Fruit fly (Drosophila melanogaster) whole organism, embryonic: Measurements from ENCODE around the gene CG6785.

Experiments
- CG11723 ChIP-seq: fragments of 200-800 bp; sonication (Bioruptor generic); optimal IDR thresholded peaks from 2 replicates; lab custom pipeline; 2017; ENCODE audit warnings: missing biosample characterization, mild to moderate bottlenecking, missing genetic modification characterization
- CG14014 ChIP-seq: fragments of 200-800 bp; sonication (Bioruptor generic); IDR thresholded peaks from 2 replicates; pipeline ENCODE4 v1.3.6; 2022; ENCODE audit warnings: missing biosample characterization, missing genetic modification characterization
- CG15269 ChIP-seq: fragments of 200-800 bp; sonication (Bioruptor generic); optimal IDR thresholded peaks from 2 replicates; lab custom pipeline; 2018; ENCODE audit warnings: missing biosample characterization, mild to moderate bottlenecking, missing genetic modification characterization, moderate library complexity
- CG15514 ChIP-seq: fragments of 200-800 bp; sonication (Bioruptor generic); optimal IDR thresholded peaks from 3 replicates; lab custom pipeline; 2017; ENCODE audit warnings: missing biosample characterization, missing genetic modification characterization, mild to moderate bottlenecking, moderate library complexity, missing genetic modification reagents
- CG1602 ChIP-seq: fragments of 200-800 bp; sonication (Bioruptor generic); optimal IDR thresholded peaks from 3 replicates; lab custom pipeline; 2016; ENCODE audit warnings: missing biosample characterization, missing genetic modification characterization
- CG16813 ChIP-seq: fragments of 200-800 bp; sonication (Bioruptor generic); IDR thresholded peaks from 3 replicates; pipeline ENCODE4 v1.3.6; 2022; ENCODE audit warnings: missing biosample characterization, missing genetic modification characterization; ENCODE audit not compliant: partially characterized antibody
- CG18011 ChIP-seq: fragments of 200-800 bp; sonication (Bioruptor generic); optimal IDR thresholded peaks from 2 replicates; lab custom pipeline; 2017; ENCODE audit warnings: missing biosample characterization, missing genetic modification characterization, mild to moderate bottlenecking, moderate library complexity, missing genotype
- CG18619 ChIP-seq: fragments of 200-800 bp; sonication (Bioruptor generic); optimal IDR thresholded peaks from 3 replicates; lab custom pipeline; 2017; ENCODE audit warnings: missing biosample characterization, mild to moderate bottlenecking, missing genetic modification characterization
- CG2129 ChIP-seq: fragments of 200-800 bp; sonication (Bioruptor generic); IDR thresholded peaks from 2 replicates; pipeline ENCODE4 v1.3.6; 2022; ENCODE audit warnings: missing biosample characterization, missing genetic modification characterization; ENCODE audit not compliant: partially characterized antibody
- CG30020 ChIP-seq: fragments of 200-800 bp; optimal IDR thresholded peaks from 2 replicates; lab custom pipeline; 2019; ENCODE audit warnings: missing biosample characterization, mild to moderate bottlenecking, missing genetic modification characterization, moderate library complexity
- CG34422 ChIP-seq: fragments of 200-800 bp; sonication (Bioruptor generic); IDR thresholded peaks from 3 replicates; pipeline ENCODE4 v1.3.6; 2022; ENCODE audit warnings: missing biosample characterization, missing genetic modification characterization
- CG4282 ChIP-seq: fragments of 200-800 bp; sonication (Bioruptor generic); optimal IDR thresholded peaks from 2 replicates; lab custom pipeline; 2016; ENCODE audit warnings: missing biosample characterization, missing genetic modification characterization
- CG5180 ChIP-seq: fragments of 200-800 bp; sonication (Bioruptor generic); optimal IDR thresholded peaks from 3 replicates; lab custom pipeline; 2017; ENCODE audit warnings: missing biosample characterization, missing genetic modification characterization, mild to moderate bottlenecking, moderate library complexity, missing genetic modification reagents
- CG5245 ChIP-seq: fragments of 200-800 bp; sonication (Bioruptor generic); optimal IDR thresholded peaks from 3 replicates; lab custom pipeline; 2016; ENCODE audit warnings: missing biosample characterization, missing genetic modification characterization
- CG6254 ChIP-seq: fragments of 200-800 bp; sonication (Bioruptor generic); optimal IDR thresholded peaks from 3 replicates; lab custom pipeline; 2017; ENCODE audit warnings: mild to moderate bottlenecking, missing biosample characterization, missing genetic modification reagents, missing genetic modification characterization
- CG6791 ChIP-seq: fragments of 200-800 bp; sonication (Bioruptor generic); IDR thresholded peaks from 3 replicates; pipeline ENCODE4 v1.3.6; 2022; ENCODE audit warnings: missing biosample characterization, missing genetic modification characterization; ENCODE audit not compliant: partially characterized antibody
- CG7786 ChIP-seq: fragments of 200-800 bp; sonication (Bioruptor generic); optimal IDR thresholded peaks from 2 replicates; lab custom pipeline; 2016; ENCODE audit warnings: missing biosample characterization, missing genetic modification characterization
- CG8290 ChIP-seq, 3 experiments: fragments of 200-800 bp; sonication (Bioruptor generic); optimal IDR thresholded peaks; 2 replicates each; lab custom pipeline; 2016 to 2019; ENCODE audit warnings: missing biosample characterization in 3 of 3, missing genetic modification characterization in 3 of 3, mild to moderate bottlenecking in 2 of 3, moderate library complexity in 1 of 3
- CG9932 ChIP-seq: fragments of 200-800 bp; sonication (Bioruptor generic); IDR thresholded peaks from 2 replicates; pipeline ENCODE4 v1.3.6; 2022; ENCODE audit warnings: missing biosample characterization, missing genetic modification characterization
- Chrac-16 ChIP-seq: fragments of 200-800 bp; sonication (Bioruptor generic); optimal IDR thresholded peaks from 3 replicates; lab custom pipeline; 2016; ENCODE audit warnings: missing biosample characterization, missing genetic modification characterization
- Deaf1 ChIP-seq: fragments of 200-800 bp; optimal IDR thresholded peaks from 3 replicates; lab custom pipeline; 2019; ENCODE audit warnings: missing biosample characterization, mild to moderate bottlenecking, missing genetic modification characterization, moderate library complexity
- HLHmδ ChIP-seq: fragments of 200-800 bp; sonication (Bioruptor generic); optimal IDR thresholded peaks from 2 replicates; lab custom pipeline; 2018; ENCODE audit warnings: missing biosample characterization, mild to moderate bottlenecking, missing genetic modification characterization, moderate library complexity
- HmgZ ChIP-seq: fragments of 200-800 bp; sonication (Bioruptor generic); optimal IDR thresholded peaks from 2 replicates; lab custom pipeline; 2018; ENCODE audit warnings: missing biosample characterization, mild to moderate bottlenecking, missing genetic modification characterization
- Hsf ChIP-seq: fragments of 200-800 bp; sonication (Bioruptor generic); optimal IDR thresholded peaks from 3 replicates; lab custom pipeline; 2016; ENCODE audit warnings: missing biosample characterization, missing genetic modification characterization
- Med ChIP-seq: fragments of 200-800 bp; sonication (Bioruptor generic); peaks from one replicate; lab custom pipeline; 2016; ENCODE audit warnings: missing biosample characterization, missing genetic modification characterization, mild to moderate bottlenecking, inconsistent platforms, moderate library complexity
- Myb ChIP-seq: fragments of 200-800 bp; sonication (Bioruptor generic); optimal IDR thresholded peaks from 2 replicates; lab custom pipeline; 2016; ENCODE audit warnings: missing biosample characterization, missing genetic modification characterization
- NC2β ChIP-seq: fragments of 200-800 bp; sonication (Bioruptor generic); optimal IDR thresholded peaks from 2 replicates; lab custom pipeline; 2016; ENCODE audit warnings: missing biosample characterization, missing genetic modification characterization
- Six4 ChIP-seq: fragments of 200-800 bp; sonication (Bioruptor generic); optimal IDR thresholded peaks from 2 replicates; lab custom pipeline; 2016; ENCODE audit warnings: missing biosample characterization, missing genetic modification characterization
- ac ChIP-seq: fragments of 200-800 bp; sonication (Bioruptor generic); optimal IDR thresholded peaks from 3 replicates; lab custom pipeline; 2017; ENCODE audit warnings: missing biosample characterization, mild to moderate bottlenecking, missing genetic modification characterization
- ara ChIP-seq: fragments of 200-800 bp; sonication (Bioruptor generic); IDR thresholded peaks from 2 replicates; pipeline ENCODE4 v1.3.6; 2022; ENCODE audit warnings: missing biosample characterization, missing genetic modification characterization
- br ChIP-seq: fragments of >200 bp; optimal IDR thresholded peaks from 2 replicates; lab custom pipeline; 2017
- btn ChIP-seq: fragments of 200-800 bp; sonication (Bioruptor generic); optimal IDR thresholded peaks from 2 replicates; lab custom pipeline; 2016; ENCODE audit warnings: missing biosample characterization, missing genetic modification characterization
- dimm ChIP-seq: fragments of 200-800 bp; sonication (Bioruptor generic); IDR thresholded peaks from 2 replicates; pipeline ENCODE4 v1.3.6; 2022; ENCODE audit warnings: missing biosample characterization, missing genetic modification characterization
- fru ChIP-seq: fragments of >200 bp; optimal IDR thresholded peaks from 2 replicates; lab custom pipeline; 2017
- gce ChIP-seq: fragments of 200-800 bp; sonication (Bioruptor generic); IDR thresholded peaks from 3 replicates; pipeline ENCODE4 v1.3.6; 2022; ENCODE audit warnings: missing biosample characterization, missing genetic modification characterization
- gcm2 ChIP-seq: fragments of 200-800 bp; sonication (Bioruptor generic); optimal IDR thresholded peaks from 2 replicates; lab custom pipeline; 2016; ENCODE audit warnings: missing biosample characterization, missing genetic modification characterization
- grau ChIP-seq: fragments of 200-800 bp; optimal IDR thresholded peaks from 3 replicates; lab custom pipeline; 2019; ENCODE audit warnings: missing biosample characterization, mild to moderate bottlenecking, missing genetic modification characterization, moderate library complexity
- hbn ChIP-seq: fragments of 200-800 bp; sonication (Bioruptor generic); IDR thresholded peaks from 2 replicates; pipeline ENCODE4 v1.3.6; 2022; ENCODE audit warnings: missing biosample characterization, missing genetic modification characterization; ENCODE audit not compliant: partially characterized antibody
- hkb ChIP-seq, 2 experiments: fragments of 200-800 bp in 1 of 2; fragments of >200 bp in 1 of 2; sonication (Bioruptor generic) in 1 of 2; IDR thresholded peaks in 1 of 2; optimal IDR thresholded peaks in 1 of 2; 2 replicates each; pipeline versions ENCODE4 v1.3.6 to Lab custom; 2017 to 2022; ENCODE audit warnings: missing biosample characterization in 1 of 2, missing genetic modification characterization in 1 of 2
- hth ChIP-seq: fragments of >200 bp; optimal IDR thresholded peaks from 2 replicates; lab custom pipeline; 2017; ENCODE audit warnings: inconsistent platforms
- kah ChIP-seq: fragments of 200-800 bp; sonication (Bioruptor generic); optimal IDR thresholded peaks from 2 replicates; lab custom pipeline; 2018; ENCODE audit warnings: missing biosample characterization, mild to moderate bottlenecking, missing genetic modification characterization
- klu ChIP-seq: fragments of 200-800 bp; sonication (Bioruptor generic); IDR thresholded peaks from 2 replicates; pipeline ENCODE4 v1.3.6; 2022; ENCODE audit warnings: missing biosample characterization, missing genetic modification characterization
- salm ChIP-seq: fragments of 200-800 bp; sonication (Bioruptor generic); optimal IDR thresholded peaks from 2 replicates; lab custom pipeline; 2018; ENCODE audit warnings: missing biosample characterization, mild to moderate bottlenecking, missing genetic modification characterization
- shn ChIP-seq: fragments of 200-800 bp; sonication (Bioruptor generic); optimal IDR thresholded peaks from 3 replicates; lab custom pipeline; 2016; ENCODE audit warnings: missing biosample characterization, missing genetic modification characterization
- slp2 ChIP-seq: fragments of 200-800 bp; sonication (Bioruptor generic); optimal IDR thresholded peaks from 2 replicates; lab custom pipeline; 2016; ENCODE audit warnings: missing biosample characterization, missing genetic modification characterization
- sna ChIP-seq: fragments of 200-800 bp; sonication (Bioruptor generic); IDR thresholded peaks from 2 replicates; pipeline ENCODE4 v1.3.6; 2022; ENCODE audit warnings: missing biosample characterization, missing genetic modification characterization; ENCODE audit not compliant: partially characterized antibody
- tio ChIP-seq: fragments of 200-800 bp; sonication (Bioruptor generic); optimal IDR thresholded peaks from 2 replicates; lab custom pipeline; 2017; ENCODE audit warnings: missing biosample characterization, missing genetic modification characterization, inconsistent platforms
- trem ChIP-seq: fragments of 200-800 bp; optimal IDR thresholded peaks from 3 replicates; lab custom pipeline; 2019; ENCODE audit warnings: missing biosample characterization, mild to moderate bottlenecking, missing genetic modification characterization, moderate library complexity
- tup ChIP-seq: fragments of 200-800 bp; sonication (Bioruptor generic); optimal IDR thresholded peaks from 2 replicates; lab custom pipeline; 2016; ENCODE audit warnings: missing biosample characterization, mild to moderate bottlenecking, missing genetic modification characterization, moderate library complexity
- zfh1 ChIP-seq: fragments of 200-800 bp; sonication (Bioruptor generic); IDR thresholded peaks from 3 replicates; pipeline ENCODE4 v1.3.6; 2022; ENCODE audit warnings: missing biosample characterization, missing genetic modification characterization

Gene CG6785

DNA sequence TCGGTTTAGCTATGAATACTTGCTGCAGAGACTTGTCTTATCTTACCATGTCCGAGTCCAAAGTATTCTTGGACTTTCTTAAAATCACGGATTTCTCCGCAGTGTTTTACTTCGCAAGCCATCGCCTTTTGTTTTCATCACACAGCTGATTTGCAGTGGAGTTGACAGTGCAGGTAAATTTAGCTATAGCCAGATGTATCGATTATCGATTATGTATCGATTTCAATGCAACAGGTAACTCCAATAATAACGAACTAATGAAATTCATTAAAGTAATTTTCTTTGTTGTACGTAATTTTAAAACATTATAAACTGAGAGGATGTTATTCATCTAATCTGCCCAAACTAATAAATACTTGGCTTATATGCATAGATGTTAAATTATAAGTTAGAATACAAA, 18.0 kb upstream of the CG6785 start, which contains the start of gene Rab3-GAP (continued):
- TF ChIP-seq CG6254 (GFP tag; lab: Kevin White, UChicago) (no peak), hbn (peak; percentile 63), CG7786 (no peak), NC2β (no peak), tup (GFP tag; lab: Kevin White, UChicago) (no peak), ara (GFP tag; lab: Robert Waterston, UW) (0 out of 2 replicates have a peak, but pooled peaks have one; percentile 7), sna (GFP tag; lab: Robert Waterston, UW) (peak; percentile 68; the same call in 1 of the 2 replicates), CG14014 (no peak; the same call in 1 of the 2 replicates), Six4 (GFP tag; lab: Kevin White, UChicago) (peak; percentile 5), CG11723 (GFP tag; lab: Kevin White, UChicago) (no peak), gcm2 (GFP tag; lab: Kevin White, UChicago) (no peak), CG16813 (peak; percentile 45; the same call in 2 of the 3 replicates), Hsf (GFP tag; lab: Kevin White, UChicago) (peak; percentile 28), btn (GFP tag; lab: Kevin White, UChicago) (no peak), CG6791 (peak; percentile 45; the same call in 1 of the 3 replicates), CG5245 (no peak), trem (tag; lab: Kevin White, UChicago) (peak; percentile 78), hth (lab: Kevin White, UChicago) (no peak), kah (GFP tag; lab: Kevin White, UChicago) (peak; percentile 63), CG5180 (GFP tag; lab: Kevin White, UChicago) (no peak), zfh1 (GFP tag; lab: Robert Waterston, UW) (peak; percentile 51; the same call in 1 of the 3 replicates), HmgZ (tag; lab: Kevin White, UChicago) (no peak), fru (lab: Kevin White, UChicago) (no peak), CG9932 (GFP tag; lab: Robert Waterston, UW) (0 out of 2 replicates have a peak, but pooled peaks have one; percentile 10), CG1602 (GFP tag; lab: Kevin White, UChicago) (peak; percentile 14), Med (GFP tag; lab: Kevin White, UChicago) (peak; percentile 78), dimm (GFP tag; lab: Robert Waterston, UW) (no peak), grau (tag; lab: Kevin White, UChicago) (peak; percentile 98), salm (tag; lab: Kevin White, UChicago) (no peak), Chrac-16 (GFP tag; lab: Kevin White, UChicago) (peak; percentile 29)

DNA sequence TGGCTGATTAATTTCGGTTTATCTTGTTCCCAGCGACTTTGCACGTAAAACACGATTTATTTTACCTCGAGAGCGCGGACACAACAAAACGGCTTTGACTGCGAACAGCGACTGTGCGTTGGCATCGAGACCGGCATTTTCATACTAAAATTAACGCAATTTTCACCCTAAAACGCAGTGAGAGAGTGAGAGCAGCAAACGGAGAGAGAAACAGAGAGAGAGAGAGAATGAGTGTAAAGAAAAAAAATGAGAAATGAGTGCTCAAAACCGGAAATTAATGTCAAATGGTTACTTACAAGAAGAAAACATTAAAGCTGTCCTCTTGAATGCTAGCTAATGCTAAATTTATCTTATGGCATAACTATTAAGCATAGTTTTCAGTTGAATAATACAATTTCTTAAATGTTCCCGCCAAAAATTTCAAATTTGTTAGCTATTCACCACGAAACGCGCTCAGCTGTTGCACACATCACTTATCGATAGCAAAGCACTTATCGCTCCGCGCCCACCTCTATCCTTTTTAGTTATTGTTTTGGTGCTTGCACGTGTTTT, 10.9 kb upstream of the CG6785 start, which contains the start of the genes JhI-21, RpL7-like and CG34164:
Gene JhI-21, minus strand, starts transcription at position 206 of the 552 bp plus-strand sequence.
Gene RpL7-like, plus strand, starts transcription at position 490 of the 552 bp plus-strand sequence.
Gene CG34164, plus strand, starts transcription at position 512 of the 552 bp plus-strand sequence.
- no peak for TF ChIP-seq hkb (optimal IDR thresholded peaks at IDR 0.05; lab: Kevin White, UChicago)
- peak; percentile 31; the same call in 1 of the 2 replicates for TF ChIP-seq hkb (GFP tag; IDR thresholded peaks at IDR 0.05; lab: Robert Waterston, UW)
- TF ChIP-seq CG18619 (GFP tag; lab: Kevin White, UChicago): no peak
- TF ChIP-seq tio: no peak
- no peak for TF ChIP-seq CG18011 (GFP tag; lab: Kevin White, UChicago)
- TF ChIP-seq gce (GFP tag; lab: Robert Waterston, UW): 0 out of 3 replicates have a peak, but pooled peaks have one; percentile 31
- peak; percentile 12 for TF ChIP-seq HLHmδ
- peak; percentile 71 for TF ChIP-seq Med (GFP tag; lab: Kevin White, UChicago)
- no peak for TF ChIP-seq CG4282
- no peak for TF ChIP-seq CG2129 (GFP tag; lab: Robert Waterston, UW)
- no peak for TF ChIP-seq ac (GFP tag; lab: Kevin White, UChicago)
- TF ChIP-seq CG8290 (GFP tag; optimal IDR thresholded peaks at IDR 0.05; lab: Kevin White, UChicago): no peak
- no peak for TF ChIP-seq CG8290 (tag; optimal IDR thresholded peaks at IDR 0.05; lab: Kevin White, UChicago)
- TF ChIP-seq CG34422 (GFP tag; lab: Robert Waterston, UW): peak; percentile 78; the same call in 2 of the 3 replicates
- TF ChIP-seq Deaf1 (tag; lab: Kevin White, UChicago): no peak
- peak; percentile 2 for TF ChIP-seq CG30020 (tag; lab: Kevin White, UChicago)
- TF ChIP-seq CG15514: peak; percentile 41
- TF ChIP-seq klu (GFP tag; lab: Robert Waterston, UW): no peak
- no peak for TF ChIP-seq slp2 (GFP tag; lab: Kevin White, UChicago)
- no peak for TF ChIP-seq CG15269
- no peak for TF ChIP-seq br (lab: Kevin White, UChicago)
- no peak for TF ChIP-seq Myb (GFP tag; lab: Kevin White, UChicago)
- TF ChIP-seq shn (GFP tag; lab: Kevin White, UChicago): no peak
